Worm (Caenorhabditis elegans) whole organism, midembryonic: Measurements from ENCODE around the gene str-255.

Experiments
- T22C8.4 ChIP-seq: fragments of 200-800 bp; sonication (Bioruptor generic); IDR thresholded peaks from 2 replicates; pipeline ENCODE4 v1.3.6; 2022; ENCODE audit warnings: missing genetic modification characterization, missing compliant biosample characterization
- cog-1 ChIP-seq: sonication (generic microtip); optimal IDR thresholded peaks from 2 replicates; lab custom pipeline; 2016; ENCODE audit warnings: missing genetic modification characterization, missing compliant biosample characterization
- flt-1 ChIP-seq: fragments of 200-800 bp; sonication (Bioruptor generic); IDR thresholded peaks from 2 replicates; pipeline ENCODE4 v1.3.6; 2022; ENCODE audit warnings: missing genetic modification characterization, missing compliant biosample characterization
- klf-2 ChIP-seq: fragments of 200-800 bp; sonication (Bioruptor generic); conservative IDR thresholded peaks from 2 replicates; pipeline ENCODE4 v1.3.6; 2022; ENCODE audit warnings: missing genetic modification reagents, missing genetic modification characterization, missing compliant biosample characterization
- med-1 ChIP-seq: sonication (generic microtip); optimal IDR thresholded peaks from 2 replicates; lab custom pipeline; 2017; ENCODE audit warnings: missing genetic modification characterization, mild to moderate bottlenecking, missing compliant biosample characterization, antibody characterized with exemption, missing genetic modification reagents; ENCODE audit not compliant: insufficient read depth
- ref-1 ChIP-seq: fragments of 200-800 bp; sonication (Bioruptor generic); conservative IDR thresholded peaks from 2 replicates; pipeline ENCODE4 v1.3.6; 2022; ENCODE audit warnings: missing genetic modification reagents, missing genetic modification characterization, missing compliant biosample characterization
- tab-1 ChIP-seq: fragments of 200-800 bp; sonication (Bioruptor generic); IDR thresholded peaks from 2 replicates; pipeline ENCODE4 v1.3.6; 2022; ENCODE audit warnings: missing genetic modification characterization, missing compliant biosample characterization
- ztf-23 ChIP-seq: fragments of 200-800 bp; sonication (Bioruptor generic); IDR thresholded peaks from 2 replicates; pipeline ENCODE4 v1.3.6; 2022; ENCODE audit warnings: missing genetic modification reagents, missing genetic modification characterization, missing compliant biosample characterization
- ztf-29 ChIP-seq: fragments of 200-800 bp; sonication (Bioruptor generic); IDR thresholded peaks from 2 replicates; pipeline ENCODE4 v1.3.6; 2022; ENCODE audit warnings: missing genetic modification reagents, missing genetic modification characterization, missing compliant biosample characterization

The str-255 gene

ce11 chrV:2191122-2191521, 27.5 kb upstream of the str-255 start, which contains the start of gene srbc-42:
Gene srbc-42, minus strand, starts transcription at chrV:2191222.
- no peak for TF ChIP-seq ztf-23 (GFP tag; lab: Robert Waterston, UW)
- no peak for TF ChIP-seq ref-1
- no peak for TF ChIP-seq tab-1 (GFP tag; lab: Robert Waterston, UW)
- no peak for TF ChIP-seq ztf-29 (GFP tag; lab: Robert Waterston, UW)
- TF ChIP-seq klf-2 (GFP tag; lab: Robert Waterston, UW) = no peak
- no peak for TF ChIP-seq flt-1
- no peak for TF ChIP-seq T22C8.4 (GFP tag; lab: Robert Waterston, UW)
- no peak for TF ChIP-seq cog-1 (tag; lab: Kevin White, UChicago)
- TF ChIP-seq med-1 (GFP tag; lab: Kevin White, UChicago) = no peak

- TF ChIP-seq cog-1 (tag; lab: Kevin White, UChicago) (no peak), flt-1 (no peak), ztf-29 (GFP tag; lab: Robert Waterston, UW) (no peak), med-1 (GFP tag; lab: Kevin White, UChicago) (no peak), T22C8.4 (GFP tag; lab: Robert Waterston, UW) (no peak), ref-1 (no peak), klf-2 (GFP tag; lab: Robert Waterston, UW) (no peak), ztf-23 (GFP tag; lab: Robert Waterston, UW) (no peak), tab-1 (GFP tag; lab: Robert Waterston, UW) (no peak)
Observed at ce11 chrV:2190383-2190782, 26.7 kb upstream of the str-255 start.

- TF ChIP-seq flt-1 = no peak
- TF ChIP-seq ztf-23 (GFP tag; lab: Robert Waterston, UW) = no peak
- no peak for TF ChIP-seq tab-1 (GFP tag; lab: Robert Waterston, UW)
- TF ChIP-seq T22C8.4 (GFP tag; lab: Robert Waterston, UW) = no peak
- TF ChIP-seq med-1 (GFP tag; lab: Kevin White, UChicago) = no peak
- no peak for TF ChIP-seq ztf-29 (GFP tag; lab: Robert Waterston, UW)
- no peak for TF ChIP-seq klf-2 (GFP tag; lab: Robert Waterston, UW)
- TF ChIP-seq cog-1 (tag; lab: Kevin White, UChicago) = no peak
- TF ChIP-seq ref-1 = no peak
Observed at ce11 chrV:2187864-2188345, 24.3 kb upstream of the str-255 start, which contains the start of gene Y5H2B.3. Gene Y5H2B.3, plus strand, starts transcription at chrV:2188295.

- TF ChIP-seq T22C8.4 (GFP tag; lab: Robert Waterston, UW) (no peak), flt-1 (no peak), ztf-23 (GFP tag; lab: Robert Waterston, UW) (peak; percentile 98), med-1 (GFP tag; lab: Kevin White, UChicago) (no peak)
Observed at ce11 chrV:2185486-2185885, 21.9 kb upstream of the str-255 start.

ce11 chrV:2183162-2183561, 19.5 kb upstream of the str-255 start, which contains the start of gene cyp-33C2:
Gene cyp-33C2, plus strand, starts transcription at chrV:2183488.
- TF ChIP-seq flt-1 (no peak), T22C8.4 (GFP tag; lab: Robert Waterston, UW) (no peak), ref-1 (no peak), ztf-29 (GFP tag; lab: Robert Waterston, UW) (no peak), med-1 (GFP tag; lab: Kevin White, UChicago) (no peak), cog-1 (tag; lab: Kevin White, UChicago) (no peak), klf-2 (GFP tag; lab: Robert Waterston, UW) (no peak), ztf-23 (GFP tag; lab: Robert Waterston, UW) (no peak), tab-1 (GFP tag; lab: Robert Waterston, UW) (no peak)

ce11 chrV:2181738-2182137, 18.1 kb upstream of the str-255 start, which contains the start of gene srbc-16:
Gene srbc-16, plus strand, starts transcription at chrV:2182038.
- TF ChIP-seq klf-2 (GFP tag; lab: Robert Waterston, UW) (no peak), ref-1 (no peak), T22C8.4 (GFP tag; lab: Robert Waterston, UW) (no peak)

- TF ChIP-seq tab-1 (GFP tag; lab: Robert Waterston, UW) = no peak
- no peak for TF ChIP-seq ref-1
- TF ChIP-seq cog-1 (tag; lab: Kevin White, UChicago) = no peak
- no peak for TF ChIP-seq klf-2 (GFP tag; lab: Robert Waterston, UW)
- TF ChIP-seq med-1 (GFP tag; lab: Kevin White, UChicago) = no peak
- no peak for TF ChIP-seq T22C8.4 (GFP tag; lab: Robert Waterston, UW)
- TF ChIP-seq ztf-29 (GFP tag; lab: Robert Waterston, UW) = no peak
- no peak for TF ChIP-seq ztf-23 (GFP tag; lab: Robert Waterston, UW)
- TF ChIP-seq flt-1 = no peak
Observed at ce11 chrV:2179214-2179613, 15.6 kb upstream of the str-255 start, which contains the start of gene cyp-33C1. Gene cyp-33C1, plus strand, starts transcription at chrV:2179514.

ce11 chrV:2177307-2177764, 13.7 kb upstream of the str-255 start, which contains the start of gene srbc-17:
Gene srbc-17, plus strand, starts transcription at chrV:2177714.
- no peak for TF ChIP-seq med-1 (GFP tag; lab: Kevin White, UChicago)
- TF ChIP-seq cog-1 (tag; lab: Kevin White, UChicago) = no peak
- no peak for TF ChIP-seq ztf-23 (GFP tag; lab: Robert Waterston, UW)
- no peak for TF ChIP-seq T22C8.4 (GFP tag; lab: Robert Waterston, UW)
- TF ChIP-seq tab-1 (GFP tag; lab: Robert Waterston, UW) = no peak
- no peak for TF ChIP-seq flt-1
- no peak for TF ChIP-seq ztf-29 (GFP tag; lab: Robert Waterston, UW)
- TF ChIP-seq klf-2 (GFP tag; lab: Robert Waterston, UW) = no peak
- TF ChIP-seq ref-1 = no peak

ce11 chrV:2175242-2175641, 11.6 kb upstream of the str-255 start, which contains the start of gene C45H4.18:
Gene C45H4.18, plus strand, starts transcription at chrV:2175542.
- no peak for TF ChIP-seq flt-1
- no peak for TF ChIP-seq med-1 (GFP tag; lab: Kevin White, UChicago)
- TF ChIP-seq tab-1 (GFP tag; lab: Robert Waterston, UW) = no peak
- TF ChIP-seq ztf-23 (GFP tag; lab: Robert Waterston, UW) = no peak
- no peak for TF ChIP-seq ztf-29 (GFP tag; lab: Robert Waterston, UW)
- TF ChIP-seq T22C8.4 (GFP tag; lab: Robert Waterston, UW) = no peak
- no peak for TF ChIP-seq cog-1 (tag; lab: Kevin White, UChicago)
- no peak for TF ChIP-seq ref-1
- no peak for TF ChIP-seq klf-2 (GFP tag; lab: Robert Waterston, UW)
